Worm (Caenorhabditis elegans) whole organism, L4 larva: ENCODE data around the gene hil-3.

ENCODE experiments used
- F10B5.3 ChIP-seq: sonication (generic microtip); optimal IDR thresholded peaks from 2 replicates; lab custom pipeline; 2016; ENCODE audit warnings: mild to moderate bottlenecking, missing genetic modification characterization, missing compliant biosample characterization
- F26F4.8 ChIP-seq: fragments of 200-800 bp; sonication (Bioruptor generic); conservative IDR thresholded peaks from 2 replicates; pipeline ENCODE4 v1.3.6; 2022; ENCODE audit warnings: missing genetic modification characterization, missing compliant biosample characterization
- F44E2.7 ChIP-seq: fragments of 200-800 bp; sonication (Bioruptor generic); IDR thresholded peaks from 2 replicates; pipeline ENCODE4 v2.1.2; 2022; ENCODE audit warnings: missing genetic modification characterization, missing compliant biosample characterization
- R02D3.7 ChIP-seq: fragments of 150-350 bp; sonication (generic microtip); optimal IDR thresholded peaks from 3 replicates; lab custom pipeline; 2014; ENCODE audit warnings: missing biosample characterization, missing genetic modification characterization
- T20F7.1 ChIP-seq: fragments of 200-800 bp; sonication (Bioruptor generic); optimal IDR thresholded peaks from 2 replicates; lab custom pipeline; 2018; ENCODE audit warnings: mild to moderate bottlenecking, missing genetic modification characterization, missing compliant biosample characterization
- T26A8.4 ChIP-seq: fragments of 200-800 bp; sonication (Bioruptor generic); IDR thresholded peaks from 2 replicates; pipeline ENCODE4 v1.3.6; 2022; ENCODE audit warnings: missing genetic modification characterization, missing compliant biosample characterization
- Y105C5A.15 ChIP-seq: fragments of 200-800 bp; sonication (Bioruptor generic); IDR thresholded peaks from 2 replicates; pipeline ENCODE4 v1.3.6; 2022; ENCODE audit warnings: missing genetic modification characterization, missing compliant biosample characterization
- Y75B8A.6 ChIP-seq: fragments of 200-800 bp; sonication (Bioruptor generic); IDR thresholded peaks from 2 replicates; pipeline ENCODE4 v1.3.6; 2022; ENCODE audit warnings: missing genetic modification reagents, missing genetic modification characterization, missing compliant biosample characterization
- ZK337.2 ChIP-seq: fragments of 200-800 bp; sonication (Bioruptor generic); IDR thresholded peaks from 2 replicates; pipeline ENCODE4 v1.3.6; 2022; ENCODE audit warnings: missing genetic modification reagents, missing genetic modification characterization, missing compliant biosample characterization
- aha-1 ChIP-seq: fragments of 150-350 bp; peaks from one replicate; lab custom pipeline; 2014; ENCODE audit warnings: missing biosample characterization, missing genetic modification characterization
- ama-1 ChIP-seq: fragments of 150-350 bp; optimal IDR thresholded peaks from 2 replicates; lab custom pipeline; 2014; ENCODE audit warnings: inconsistent platforms, mixed read lengths
- ceh-28 ChIP-seq: fragments of 150-350 bp; optimal IDR thresholded peaks from 2 replicates; lab custom pipeline; 2014; ENCODE audit warnings: missing biosample characterization, missing genetic modification reagents, missing genetic modification characterization
- ceh-32 ChIP-seq: sonication (generic microtip); optimal IDR thresholded peaks from 2 replicates; lab custom pipeline; 2016; ENCODE audit warnings: mild to moderate bottlenecking, missing genetic modification characterization, missing compliant biosample characterization; ENCODE audit not compliant: poor library complexity
- ceh-82 ChIP-seq: sonication (generic microtip); optimal IDR thresholded peaks from 2 replicates; lab custom pipeline; 2017; ENCODE audit warnings: missing biosample characterization, missing genetic modification characterization
- ces-1 ChIP-seq: fragments of 150-350 bp; sonication (generic microtip); optimal IDR thresholded peaks from 4 replicates; lab custom pipeline; 2014; ENCODE audit warnings: missing biosample characterization, missing genetic modification reagents, missing genetic modification characterization
- daf-16 ChIP-seq, 3 experiments: sonication (generic microtip); optimal IDR thresholded peaks; 2 replicates each; lab custom pipeline; 2016 to 2017; ENCODE audit warnings: missing genetic modification characterization in 3 of 3, missing genetic modification reagents in 3 of 3, mild to moderate bottlenecking in 2 of 3, missing compliant biosample characterization in 2 of 3, missing biosample characterization in 1 of 3, moderate library complexity in 1 of 3
- daf-8 ChIP-seq: fragments of 200-800 bp; sonication (Bioruptor generic); IDR thresholded peaks from 2 replicates; pipeline ENCODE4 v1.3.6; 2022; ENCODE audit warnings: missing genetic modification characterization, missing compliant biosample characterization
- duxl-1 ChIP-seq: sonication (generic microtip); optimal IDR thresholded peaks from 2 replicates; lab custom pipeline; 2016; ENCODE audit warnings: mild to moderate bottlenecking, missing genetic modification characterization, moderate library complexity, missing compliant biosample characterization; ENCODE audit not compliant: poor library complexity
- dve-1 ChIP-seq: sonication (generic microtip); optimal IDR thresholded peaks from 2 replicates; lab custom pipeline; 2017; ENCODE audit warnings: antibody characterized with exemption, mild to moderate bottlenecking, missing genetic modification characterization, missing compliant biosample characterization; ENCODE audit not compliant: insufficient read depth
- egl-27 ChIP-seq: sonication (generic microtip); optimal IDR thresholded peaks from 3 replicates; lab custom pipeline; 2017; ENCODE audit warnings: missing biosample characterization, missing genetic modification reagents, missing genetic modification characterization
- egl-43 ChIP-seq: fragments of 200-800 bp; sonication (Bioruptor generic); IDR thresholded peaks from 2 replicates; pipeline ENCODE4 v1.3.6; 2022; ENCODE audit warnings: missing genetic modification reagents, missing genetic modification characterization, missing compliant biosample characterization
- fos-1 ChIP-seq: fragments of 150-350 bp; optimal IDR thresholded peaks from 2 replicates; lab custom pipeline; 2014; ENCODE audit warnings: missing biosample characterization, missing genetic modification characterization
- hif-1 ChIP-seq, 2 experiments: sonication (generic microtip); optimal IDR thresholded peaks; 2 replicates each; lab custom pipeline; 2016 to 2017; ENCODE audit warnings: missing compliant biosample characterization in 2 of 2, missing genetic modification characterization in 2 of 2, missing genetic modification reagents in 2 of 2, missing genotype in 2 of 2, mild to moderate bottlenecking in 1 of 2
- lim-7 ChIP-seq: fragments of 200-800 bp; sonication (Bioruptor generic); IDR thresholded peaks from 2 replicates; pipeline ENCODE4 v1.3.6; 2022; ENCODE audit warnings: missing genetic modification characterization, missing compliant biosample characterization
- lin-1 ChIP-seq: fragments of 200-800 bp; sonication (Bioruptor generic); IDR thresholded peaks from 2 replicates; pipeline ENCODE4 v1.3.6; 2022; ENCODE audit warnings: missing genetic modification reagents, missing genetic modification characterization, missing compliant biosample characterization
- lin-13 ChIP-seq: fragments of 150-350 bp; optimal IDR thresholded peaks from 2 replicates; lab custom pipeline; 2014; ENCODE audit warnings: missing biosample characterization, missing genetic modification reagents, missing genetic modification characterization
- lin-29 ChIP-seq: fragments of 200-800 bp; sonication (Bioruptor generic); IDR thresholded peaks from 2 replicates; pipeline ENCODE4 v1.3.6; 2022; ENCODE audit warnings: missing genetic modification reagents, missing genetic modification characterization, missing compliant biosample characterization
- lir-3 ChIP-seq: sonication (generic microtip); optimal IDR thresholded peaks from 2 replicates; lab custom pipeline; 2016; ENCODE audit warnings: mild to moderate bottlenecking, missing genetic modification characterization, missing compliant biosample characterization
- lsy-2 ChIP-seq, 2 experiments: fragments of 150-350 bp in 1 of 2; sonication (generic microtip) in 1 of 2; optimal IDR thresholded peaks; 2 replicates each; lab custom pipeline; 2014 to 2017; ENCODE audit warnings: missing biosample characterization in 2 of 2, missing genetic modification characterization in 2 of 2
- mdt-29 ChIP-seq: fragments of 200-800 bp; sonication (Bioruptor generic); IDR thresholded peaks from 2 replicates; pipeline ENCODE4 v1.3.6; 2022; ENCODE audit warnings: missing genetic modification reagents, missing genetic modification characterization, missing compliant biosample characterization
- mep-1 ChIP-seq: fragments of 150-350 bp; sonication (generic microtip); optimal IDR thresholded peaks from 3 replicates; lab custom pipeline; 2014; ENCODE audit warnings: missing biosample characterization, missing genetic modification characterization
- nhr-10 ChIP-seq: fragments of 150-350 bp; optimal IDR thresholded peaks from 2 replicates; lab custom pipeline; 2014; ENCODE audit warnings: missing biosample characterization, missing genetic modification characterization
- nhr-11 ChIP-seq: fragments of 150-350 bp; optimal IDR thresholded peaks from 2 replicates; lab custom pipeline; 2014; ENCODE audit warnings: missing biosample characterization, missing genetic modification characterization
- nhr-111 ChIP-seq: fragments of 200-800 bp; sonication (Bioruptor generic); optimal IDR thresholded peaks from 2 replicates; lab custom pipeline; 2018; ENCODE audit warnings: mild to moderate bottlenecking, missing genetic modification characterization, missing compliant biosample characterization
- nhr-25 ChIP-seq: sonication (generic microtip); optimal IDR thresholded peaks from 2 replicates; lab custom pipeline; 2017; ENCODE audit warnings: missing genetic modification characterization, mild to moderate bottlenecking, missing compliant biosample characterization, antibody characterized with exemption, moderate library complexity, borderline replicate concordance; ENCODE audit not compliant: insufficient read depth
- nhr-28 ChIP-seq: fragments of 150-350 bp; optimal IDR thresholded peaks from 2 replicates; lab custom pipeline; 2014; ENCODE audit warnings: missing biosample characterization, missing genetic modification characterization
- nhr-41 ChIP-seq: fragments of 200-800 bp; sonication (Bioruptor generic); IDR thresholded peaks from 2 replicates; pipeline ENCODE4 v1.3.6; 2022; ENCODE audit warnings: missing genetic modification reagents, missing genetic modification characterization, missing compliant biosample characterization
- nhr-42 ChIP-seq: fragments of 200-800 bp; sonication (Bioruptor generic); IDR thresholded peaks from 2 replicates; pipeline ENCODE4 v1.3.6; 2022; ENCODE audit warnings: missing genetic modification characterization, missing compliant biosample characterization
- nhr-48 ChIP-seq: sonication (generic microtip); optimal IDR thresholded peaks from 2 replicates; lab custom pipeline; 2016; ENCODE audit warnings: mild to moderate bottlenecking, missing genetic modification characterization, missing compliant biosample characterization
- nhr-6 ChIP-seq: fragments of 150-350 bp; optimal IDR thresholded peaks from 2 replicates; lab custom pipeline; 2014; ENCODE audit warnings: missing biosample characterization, missing genetic modification characterization
- pqm-1 ChIP-seq: sonication (generic microtip); optimal IDR thresholded peaks from 2 replicates; lab custom pipeline; 2017; ENCODE audit warnings: missing biosample characterization, missing genetic modification characterization
- rbr-2 ChIP-seq: sonication (generic microtip); optimal IDR thresholded peaks from 2 replicates; lab custom pipeline; 2016; ENCODE audit warnings: missing genotype, missing genetic modification characterization, missing compliant biosample characterization
- sdz-12 ChIP-seq: fragments of 200-800 bp; sonication (Bioruptor generic); optimal IDR thresholded peaks from 2 replicates; lab custom pipeline; 2018; ENCODE audit warnings: mild to moderate bottlenecking, missing genetic modification characterization, missing compliant biosample characterization
- snpc-4 ChIP-seq: fragments of 150-350 bp; optimal IDR thresholded peaks from 2 replicates; lab custom pipeline; 2014; ENCODE audit warnings: missing biosample characterization, missing genetic modification characterization
- tag-97 ChIP-seq: fragments of 200-800 bp; sonication (Bioruptor generic); IDR thresholded peaks from 2 replicates; pipeline ENCODE4 v1.3.6; 2022; ENCODE audit warnings: missing genetic modification characterization, missing compliant biosample characterization
- tra-1 ChIP-seq: fragments of 200-800 bp; sonication (Bioruptor generic); IDR thresholded peaks from 2 replicates; pipeline ENCODE4 v1.3.6; 2022; ENCODE audit warnings: missing genetic modification reagents, missing genetic modification characterization, missing compliant biosample characterization
- unc-130 ChIP-seq: sonication (generic microtip); optimal IDR thresholded peaks from 2 replicates; lab custom pipeline; 2016; ENCODE audit warnings: missing genetic modification reagents, missing genetic modification characterization, missing compliant biosample characterization
- unc-39 ChIP-seq: sonication (generic microtip); optimal IDR thresholded peaks from 2 replicates; lab custom pipeline; 2017; ENCODE audit warnings: missing biosample characterization, missing genetic modification characterization
- zfp-2 ChIP-seq: sonication (generic microtip); optimal IDR thresholded peaks from 2 replicates; lab custom pipeline; 2016; ENCODE audit warnings: mild to moderate bottlenecking, missing genetic modification characterization, missing compliant biosample characterization
- zfp-3 ChIP-seq: fragments of 200-800 bp; sonication (Bioruptor generic); conservative IDR thresholded peaks from 2 replicates; pipeline ENCODE4 v1.3.6; 2022; ENCODE audit warnings: missing genetic modification reagents, missing genetic modification characterization, missing compliant biosample characterization
- zip-11 ChIP-seq: fragments of 200-800 bp; sonication (Bioruptor generic); IDR thresholded peaks from 2 replicates; pipeline ENCODE4 v1.3.6; 2022; ENCODE audit warnings: missing genetic modification characterization, missing compliant biosample characterization

Gene hil-3

DNA sequence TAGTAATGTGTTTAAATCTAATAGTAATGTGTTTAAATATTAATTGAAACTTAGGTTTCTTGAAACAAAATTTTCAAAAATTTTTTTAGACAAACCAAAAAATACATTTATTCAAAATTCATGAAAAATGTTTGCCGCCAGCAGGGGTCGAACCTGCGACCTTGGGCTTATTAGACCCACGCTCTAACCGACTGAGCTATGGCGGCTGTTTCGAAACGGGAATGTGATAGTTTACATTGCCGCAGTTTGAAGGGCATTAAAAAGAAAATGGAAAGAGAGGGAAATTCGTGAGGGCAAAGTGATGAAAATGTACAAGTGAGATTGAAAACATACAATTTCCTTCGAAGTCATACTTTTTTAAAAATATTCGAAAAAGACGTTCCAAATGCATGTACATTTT is 2.5 kb upstream of the hil-3 start (continued):
- TF ChIP-seq pqm-1 = no peak
- no peak for TF ChIP-seq hif-1 (tag; optimal IDR thresholded peaks at IDR 0.05; lab: Kevin White, UChicago)
- no peak for TF ChIP-seq F44E2.7 (GFP tag; lab: Robert Waterston, UW)
- TF ChIP-seq duxl-1 (tag; lab: Kevin White, UChicago) = no peak
- no peak for TF ChIP-seq lir-3 (tag; lab: Kevin White, UChicago)
- no peak for TF ChIP-seq egl-27 (tag; lab: Kevin White, UChicago)
- TF ChIP-seq R02D3.7 (tag; lab: Kevin White, UChicago) = no peak
- TF ChIP-seq unc-39 (tag; lab: Kevin White, UChicago) = no peak
- TF ChIP-seq mdt-29 (GFP tag; lab: Robert Waterston, UW) = no peak
- TF ChIP-seq dve-1 (tag; lab: Kevin White, UChicago) = peak; percentile 65
- no peak for TF ChIP-seq nhr-11 (tag; lab: Kevin White, UChicago)
- peak; percentile 78 for TF ChIP-seq egl-43 (GFP tag; lab: Robert Waterston, UW)
- TF ChIP-seq nhr-48 (tag; lab: Kevin White, UChicago) = no peak
- TF ChIP-seq lin-29 = 0 out of 2 replicates have a peak, but pooled peaks have one; percentile 17
- 0 out of 2 replicates have a peak, but pooled peaks have one; percentile 8 for TF ChIP-seq nhr-42 (GFP tag; lab: Robert Waterston, UW)
- TF ChIP-seq ceh-28 = no peak
- TF ChIP-seq ces-1 (GFP tag; lab: Kevin White, UChicago) = no peak
- TF ChIP-seq nhr-25 (tag; lab: Kevin White, UChicago) = no peak
- peak; percentile 68; the same call in 1 of the 2 replicates for TF ChIP-seq ZK337.2 (GFP tag; lab: Robert Waterston, UW)
- no peak for TF ChIP-seq nhr-6 (tag; lab: Kevin White, UChicago)
- no peak for TF ChIP-seq tra-1 (GFP tag; lab: Robert Waterston, UW)
- TF ChIP-seq sdz-12 = no peak
- TF ChIP-seq mep-1 (tag; lab: Kevin White, UChicago) = peak; percentile 64
- peak; percentile 22; the same call in 1 of the 2 replicates for TF ChIP-seq T26A8.4 (GFP tag; lab: Robert Waterston, UW)
- TF ChIP-seq lsy-2 (tag; optimal IDR thresholded peaks at IDR 0.05; lab: Kevin White, UChicago) = peak in 1 of 2 experiments; percentile 53
- TF ChIP-seq Y105C5A.15 (GFP tag; lab: Robert Waterston, UW) = 0 out of 2 replicates have a peak, but pooled peaks have one; percentile 65
- TF ChIP-seq zip-11 = no peak
- TF ChIP-seq F26F4.8 (GFP tag; lab: Robert Waterston, UW) = 0 out of 2 replicates have a peak, but pooled peaks have one; percentile 61
- no peak for TF ChIP-seq rbr-2 (tag; lab: Kevin White, UChicago)
- TF ChIP-seq snpc-4 = no peak
- TF ChIP-seq Y75B8A.6 (GFP tag; lab: Robert Waterston, UW) = 0 out of 2 replicates have a peak, but pooled peaks have one; percentile 35
- TF ChIP-seq unc-130 (GFP tag; lab: Kevin White, UChicago) = no peak
- no peak for TF ChIP-seq ama-1 (lab: Kevin White, UChicago)
- no peak for TF ChIP-seq ceh-82 (tag; lab: Kevin White, UChicago)
- TF ChIP-seq lin-13 = no peak
- 0 out of 2 replicates have a peak, but pooled peaks have one; percentile 41 for TF ChIP-seq zfp-3 (GFP tag; lab: Robert Waterston, UW)
- no peak for TF ChIP-seq fos-1 (tag; lab: Kevin White, UChicago)
- no peak for TF ChIP-seq ceh-32 (tag; lab: Kevin White, UChicago)
- TF ChIP-seq nhr-10 (tag; lab: Kevin White, UChicago) = no peak
- 0 out of 2 replicates have a peak, but pooled peaks have one; percentile 9 for TF ChIP-seq nhr-41 (GFP tag; lab: Robert Waterston, UW)
- no peak for TF ChIP-seq daf-16 (GFP tag; optimal IDR thresholded peaks at IDR 0.05; lab: Kevin White, UChicago)
- TF ChIP-seq daf-16 (tag; optimal IDR thresholded peaks at IDR 0.05; lab: Kevin White, UChicago) = peak; percentile 34
- TF ChIP-seq tag-97 = no peak
- no peak for TF ChIP-seq T20F7.1 (GFP tag; lab: Kevin White, UChicago)
- TF ChIP-seq nhr-28 (tag; lab: Kevin White, UChicago) = peak; percentile 21
- no peak for TF ChIP-seq daf-8
- no peak for TF ChIP-seq zfp-2 (tag; lab: Kevin White, UChicago)
- no peak for TF ChIP-seq F10B5.3 (tag; lab: Kevin White, UChicago)
- peak; percentile 83 for TF ChIP-seq lim-7
- no peak for TF ChIP-seq lin-1 (GFP tag; lab: Robert Waterston, UW)
- TF ChIP-seq aha-1 (tag; lab: Kevin White, UChicago) = peak; percentile 2
- no peak for TF ChIP-seq nhr-111 (GFP tag; lab: Kevin White, UChicago)
